Fruit fly (Drosophila melanogaster): ENCODE results near the gene kto.

The kto gene

DNA sequence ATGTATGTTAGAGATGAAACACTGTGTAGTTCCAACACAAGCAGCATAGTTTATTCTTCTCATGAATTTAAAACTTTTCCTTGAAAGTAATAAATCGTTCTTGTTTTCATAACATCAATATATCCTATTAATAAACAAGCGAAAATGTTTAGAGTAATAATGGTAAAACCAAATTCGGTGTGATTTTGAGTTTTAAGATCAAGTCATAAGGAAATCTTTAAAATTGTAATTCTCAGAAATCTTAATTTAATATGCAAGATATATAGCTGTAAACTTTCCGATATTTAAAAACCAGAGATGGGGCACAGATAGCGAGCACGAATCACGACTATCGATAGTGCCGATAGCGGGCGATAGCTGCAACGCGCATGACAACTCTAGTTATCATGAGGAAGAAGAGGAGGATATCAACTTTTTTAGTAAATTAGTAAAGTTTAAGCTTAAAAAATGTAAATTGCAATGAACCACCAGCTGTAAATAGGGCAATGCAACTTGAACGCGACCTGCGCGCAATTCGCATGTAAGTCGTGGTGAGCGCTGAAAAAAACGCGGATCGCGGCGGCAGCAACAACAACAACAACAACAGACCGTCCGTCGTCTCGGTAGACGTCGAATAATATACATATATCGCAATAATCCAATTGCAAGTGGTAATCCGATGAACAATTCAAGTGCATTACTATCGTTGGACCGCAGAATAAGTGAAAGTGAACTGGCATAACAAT lies 18.4 kb upstream of the kto start, which contains the start of the genes Fibp and Deaf1:
TSS of gene Fibp (minus strand) at position 161 of the 725 bp plus-strand sequence.
TSS of gene Deaf1 (plus strand) at position 368 of the 725 bp plus-strand sequence.
- TF ChIP-seq CG14667 (GFP tag; IDR thresholded peaks at IDR 0.05) (peak; percentile 55; the same call in 1 of the 2 replicates), stc (GFP tag; IDR thresholded peaks at IDR 0.05) (no peak), Bgb (GFP tag; IDR thresholded peaks at IDR 0.05; ENCODE audit: partially characterized antibody) (peak; percentile 99), CG18599 (GFP tag; optimal IDR thresholded peaks at IDR 0.05) (peak; percentile 74), cg (GFP tag; optimal IDR thresholded peaks at IDR 0.05) (no peak), btn (GFP tag; optimal IDR thresholded peaks at IDR 0.05) (no peak), Mad (GFP tag; optimal IDR thresholded peaks at IDR 0.05) (peak; percentile 55), vnd (GFP tag; IDR thresholded peaks at IDR 0.05; ENCODE audit: partially characterized antibody) (peak; percentile 99), Spps (tag; optimal IDR thresholded peaks at IDR 0.05) (no peak), ro (GFP tag; IDR thresholded peaks at IDR 0.05) (no peak), CG9437 (GFP tag; optimal IDR thresholded peaks at IDR 0.05) (peak; percentile 66), HHEX (GFP tag; optimal IDR thresholded peaks at IDR 0.05) (no peak), grn (GFP tag; optimal IDR thresholded peaks at IDR 0.05) (peak; percentile 62), CG8388 (GFP tag; optimal IDR thresholded peaks at IDR 0.05) (peak; percentile 33), dmrt99B (tag; optimal IDR thresholded peaks at IDR 0.05) (no peak), CG4424 (GFP tag; optimal IDR thresholded peaks at IDR 0.05) (peak; percentile 81), bowl (GFP tag; IDR thresholded peaks at IDR 0.05) (no peak), Camta (GFP tag; optimal IDR thresholded peaks at IDR 0.05) (peak; percentile 77), emc (GFP tag; optimal IDR thresholded peaks at IDR 0.05) (peak; percentile 26), CG7556 (GFP tag; optimal IDR thresholded peaks at IDR 0.05) (peak; percentile 68), gsb (GFP tag; IDR thresholded peaks at IDR 0.05) (no peak), CG16779 (GFP tag; IDR thresholded peaks at IDR 0.05) (no peak), abd-A (tag; optimal IDR thresholded peaks at IDR 0.05) (no peak), CG31441 (GFP tag; IDR thresholded peaks at IDR 0.05) (peak; percentile 70), Dad (GFP tag; optimal IDR thresholded peaks at IDR 0.05) (peak; percentile 79), Ptx1 (GFP tag; IDR thresholded peaks at IDR 0.05) (peak; percentile 70), HLHmδ (GFP tag; optimal IDR thresholded peaks at IDR 0.05) (no peak), pan (optimal IDR thresholded peaks at IDR 0.05) (no peak), pan (GFP tag; optimal IDR thresholded peaks at IDR 0.05 in 1 of 2, IDR thresholded peaks at IDR 0.05 in 1 of 2) (peak in 1 of 2 experiments; percentile 46), zen2 (GFP tag; IDR thresholded peaks at IDR 0.05; ENCODE audit: partially characterized antibody) (peak; percentile 97), Tbp (GFP tag; optimal IDR thresholded peaks at IDR 0.05) (no peak), dpn (GFP tag; optimal IDR thresholded peaks at IDR 0.05) (peak; percentile 77 to 84), Scr (GFP tag; IDR thresholded peaks at IDR 0.05; ENCODE audit: partially characterized antibody) (peak; percentile 97), gce (GFP tag; IDR thresholded peaks at IDR 0.05) (no peak; the same call in 2 of the 3 replicates), Myb (GFP tag; optimal IDR thresholded peaks at IDR 0.05) (peak; percentile 62), ac (GFP tag; optimal IDR thresholded peaks at IDR 0.05) (no peak), odd (GFP tag; optimal IDR thresholded peaks at IDR 0.05) (no peak), klu (GFP tag; IDR thresholded peaks at IDR 0.05) (peak; percentile 73), p53 (GFP tag; optimal IDR thresholded peaks at IDR 0.05) (peak; percentile 50), CG14014 (GFP tag; IDR thresholded peaks at IDR 0.05) (peak; percentile 60; the same call in 1 of the 2 replicates), da (GFP tag; optimal IDR thresholded peaks at IDR 0.05) (peak; percentile 69), insv (GFP tag; optimal IDR thresholded peaks at IDR 0.05) (peak; percentile 45 to 95), h (optimal IDR thresholded peaks at IDR 0.05) (no peak), gcm2 (GFP tag; optimal IDR thresholded peaks at IDR 0.05) (peak; percentile 14), CG6813 (GFP tag; optimal IDR thresholded peaks at IDR 0.05) (no peak), Med (GFP tag) (peak; percentile 94), CG10959 (GFP tag; IDR thresholded peaks at IDR 0.05) (no peak), CG2678 (tag; optimal IDR thresholded peaks at IDR 0.05) (peak; percentile 80), bab2 (GFP tag; optimal IDR thresholded peaks at IDR 0.05) (peak; percentile 80), vvl (GFP tag; IDR thresholded peaks at IDR 0.05) (peak; percentile 57; the same call in 1 of the 2 replicates)

Data from whole organism, embryonic.